Fruit fly (Drosophila melanogaster) whole organism, embryonic: ENCODE results near the gene Arp6.

Experiments used
- ATbp ChIP-seq: fragments of 200-800 bp; sonication (Bioruptor generic); optimal IDR thresholded peaks from 2 replicates; lab custom pipeline; 2017; ENCODE audit warnings: missing biosample characterization, mild to moderate bottlenecking, missing genetic modification characterization, missing genetic modification reagents
- Antp ChIP-seq: fragments of 200-800 bp; sonication (Bioruptor generic); optimal IDR thresholded peaks from 3 replicates; lab custom pipeline; 2016; ENCODE audit warnings: missing biosample characterization, missing genetic modification characterization
- B-H2 ChIP-seq: fragments of 200-800 bp; sonication (Bioruptor generic); optimal IDR thresholded peaks from 2 replicates; lab custom pipeline; 2018; ENCODE audit warnings: missing biosample characterization, mild to moderate bottlenecking, missing genetic modification characterization
- BEAF-32 ChIP-seq: fragments of 200-800 bp; sonication (Bioruptor generic); optimal IDR thresholded peaks from 3 replicates; lab custom pipeline; 2017; ENCODE audit warnings: missing biosample characterization, missing genetic modification characterization, mild to moderate bottlenecking, moderate library complexity, missing genetic modification reagents
- CG11504 ChIP-seq: fragments of 200-800 bp; sonication (Bioruptor generic); optimal IDR thresholded peaks from 3 replicates; lab custom pipeline; 2019; ENCODE audit warnings: missing biosample characterization, mild to moderate bottlenecking, missing genetic modification characterization, moderate library complexity
- CG12391 ChIP-seq: fragments of 200-800 bp; sonication (Bioruptor generic); optimal IDR thresholded peaks from 3 replicates; lab custom pipeline; 2018; ENCODE audit warnings: missing biosample characterization, mild to moderate bottlenecking, missing genetic modification characterization, moderate library complexity
- CG13424 ChIP-seq: fragments of 200-800 bp; sonication (Bioruptor generic); optimal IDR thresholded peaks from 2 replicates; lab custom pipeline; 2019; ENCODE audit warnings: missing biosample characterization, mild to moderate bottlenecking, missing genetic modification characterization, moderate library complexity
- CG14710 ChIP-seq: fragments of 200-800 bp; sonication (Bioruptor generic); optimal IDR thresholded peaks from 3 replicates; lab custom pipeline; 2019; ENCODE audit warnings: missing biosample characterization, mild to moderate bottlenecking, missing genetic modification characterization, moderate library complexity
- CG15269 ChIP-seq: fragments of 200-800 bp; sonication (Bioruptor generic); optimal IDR thresholded peaks from 2 replicates; lab custom pipeline; 2018; ENCODE audit warnings: missing biosample characterization, mild to moderate bottlenecking, missing genetic modification characterization, moderate library complexity
- CG15479 ChIP-seq: fragments of 200-800 bp; sonication (Bioruptor generic); optimal IDR thresholded peaks from 3 replicates; lab custom pipeline; 2019; ENCODE audit warnings: missing biosample characterization, mild to moderate bottlenecking, missing genetic modification characterization, moderate library complexity
- CG15514 ChIP-seq: fragments of 200-800 bp; sonication (Bioruptor generic); optimal IDR thresholded peaks from 3 replicates; lab custom pipeline; 2017; ENCODE audit warnings: missing biosample characterization, missing genetic modification characterization, mild to moderate bottlenecking, moderate library complexity, missing genetic modification reagents
- CG1603 ChIP-seq: fragments of 200-800 bp; sonication (Bioruptor generic); optimal IDR thresholded peaks from 2 replicates; lab custom pipeline; 2019; ENCODE audit warnings: missing biosample characterization, mild to moderate bottlenecking, missing genetic modification characterization, moderate library complexity
- CG1647 ChIP-seq: fragments of 200-800 bp; sonication (Bioruptor generic); optimal IDR thresholded peaks from 3 replicates; lab custom pipeline; 2016; ENCODE audit warnings: missing biosample characterization, missing genetic modification characterization
- CG17186 ChIP-seq: fragments of 200-800 bp; sonication (Bioruptor generic); optimal IDR thresholded peaks from 3 replicates; lab custom pipeline; 2017; ENCODE audit warnings: missing biosample characterization, missing genetic modification reagents, missing genetic modification characterization
- CG2120 ChIP-seq: fragments of 200-800 bp; sonication (Bioruptor generic); optimal IDR thresholded peaks from 3 replicates; lab custom pipeline; 2016; ENCODE audit warnings: missing biosample characterization, missing genetic modification characterization
- CG2712 ChIP-seq: fragments of 200-800 bp; optimal IDR thresholded peaks from 3 replicates; lab custom pipeline; 2019; ENCODE audit warnings: missing biosample characterization, mild to moderate bottlenecking, missing genetic modification characterization, moderate library complexity
- CG32532 ChIP-seq: fragments of 200-800 bp; sonication (Bioruptor generic); IDR thresholded peaks from 2 replicates; pipeline ENCODE4 v1.3.6; 2022; ENCODE audit warnings: missing biosample characterization, missing genetic modification characterization
- CG8290 ChIP-seq, 3 experiments: fragments of 200-800 bp; sonication (Bioruptor generic); optimal IDR thresholded peaks; 2 replicates each; lab custom pipeline; 2016 to 2019; ENCODE audit warnings: missing biosample characterization in 3 of 3, missing genetic modification characterization in 3 of 3, mild to moderate bottlenecking in 2 of 3, moderate library complexity in 1 of 3
- CG9932 ChIP-seq: fragments of 200-800 bp; sonication (Bioruptor generic); IDR thresholded peaks from 2 replicates; pipeline ENCODE4 v1.3.6; 2022; ENCODE audit warnings: missing biosample characterization, missing genetic modification characterization
- CoRest ChIP-seq: fragments of 200-800 bp; sonication (Bioruptor generic); optimal IDR thresholded peaks from 3 replicates; lab custom pipeline; 2018; ENCODE audit warnings: missing biosample characterization, mild to moderate bottlenecking, missing genetic modification characterization, moderate library complexity
- D19B ChIP-seq: fragments of 200-800 bp; sonication (Bioruptor generic); optimal IDR thresholded peaks from 2 replicates; lab custom pipeline; 2017; ENCODE audit warnings: missing biosample characterization, mild to moderate bottlenecking, missing genetic modification characterization
- Dip2 ChIP-seq: fragments of 200-800 bp; sonication (Bioruptor generic); IDR thresholded peaks from 2 replicates; pipeline ENCODE4 v1.3.6; 2022; ENCODE audit warnings: missing biosample characterization, missing genetic modification characterization
- Dll ChIP-seq: fragments of 200-800 bp; sonication (Bioruptor generic); IDR thresholded peaks from 4 replicates; pipeline ENCODE4 v1.3.6; 2022; ENCODE audit warnings: missing biosample characterization, missing genetic modification characterization; ENCODE audit not compliant: partially characterized antibody
- Dref ChIP-seq: fragments of 200-800 bp; sonication (Bioruptor generic); IDR thresholded peaks from 2 replicates; pipeline ENCODE4 v1.3.6; 2022; ENCODE audit warnings: missing biosample characterization, missing genetic modification characterization
- Ets65A ChIP-seq: fragments of 200-800 bp; sonication (Bioruptor generic); peaks from one replicate; lab custom pipeline; 2016; ENCODE audit warnings: missing biosample characterization, missing genetic modification characterization
- HLHmδ ChIP-seq: fragments of 200-800 bp; sonication (Bioruptor generic); optimal IDR thresholded peaks from 2 replicates; lab custom pipeline; 2018; ENCODE audit warnings: missing biosample characterization, mild to moderate bottlenecking, missing genetic modification characterization, moderate library complexity
- Hsf ChIP-seq: fragments of 200-800 bp; sonication (Bioruptor generic); optimal IDR thresholded peaks from 3 replicates; lab custom pipeline; 2016; ENCODE audit warnings: missing biosample characterization, missing genetic modification characterization
- Med ChIP-seq: fragments of 200-800 bp; sonication (Bioruptor generic); peaks from one replicate; lab custom pipeline; 2016; ENCODE audit warnings: missing biosample characterization, missing genetic modification characterization, mild to moderate bottlenecking, inconsistent platforms, moderate library complexity
- Opbp ChIP-seq: fragments of 200-800 bp; sonication (Bioruptor generic); IDR thresholded peaks from 3 replicates; pipeline ENCODE4 v1.3.6; 2022; ENCODE audit warnings: missing biosample characterization, missing genetic modification characterization; ENCODE audit not compliant: partially characterized antibody
- Pdp1 ChIP-seq, 2 experiments: fragments of 200-800 bp; sonication (Bioruptor generic); optimal IDR thresholded peaks; 3 replicates each; lab custom pipeline; 2016; ENCODE audit warnings: missing biosample characterization in 2 of 2, missing genetic modification characterization in 2 of 2, mild to moderate bottlenecking in 1 of 2, moderate library complexity in 1 of 2
- Rfx ChIP-seq: fragments of 200-800 bp; sonication (Bioruptor generic); IDR thresholded peaks from 2 replicates; pipeline ENCODE4 v1.3.6; 2022; ENCODE audit warnings: missing biosample characterization, missing genetic modification characterization
- Sin3A ChIP-seq: fragments of >200 bp; optimal IDR thresholded peaks from 2 replicates; lab custom pipeline; 2018
- Sry-δ ChIP-seq: fragments of 200-800 bp; sonication (Bioruptor generic); optimal IDR thresholded peaks from 2 replicates; lab custom pipeline; 2016; ENCODE audit warnings: missing biosample characterization, missing genetic modification characterization
- bab2 ChIP-seq: fragments of 200-800 bp; sonication (Bioruptor generic); optimal IDR thresholded peaks from 2 replicates; lab custom pipeline; 2016; ENCODE audit warnings: missing biosample characterization, missing genetic modification characterization
- crp ChIP-seq, 2 experiments: fragments of 200-800 bp; sonication (Bioruptor generic); optimal IDR thresholded peaks; 2 replicates in 1 of 2; 3 replicates in 1 of 2; lab custom pipeline; 2017; ENCODE audit warnings: missing biosample characterization in 2 of 2, missing genetic modification characterization in 2 of 2, mild to moderate bottlenecking in 1 of 2, moderate library complexity in 1 of 2
- dan ChIP-seq: fragments of 200-800 bp; sonication (Bioruptor generic); IDR thresholded peaks from 2 replicates; pipeline ENCODE4 v1.3.6; 2022; ENCODE audit warnings: missing biosample characterization, missing genetic modification characterization
- dysf ChIP-seq: fragments of 200-800 bp; sonication (Bioruptor generic); IDR thresholded peaks from 3 replicates; pipeline ENCODE4 v1.3.6; 2022; ENCODE audit warnings: missing biosample characterization, missing genetic modification characterization
- hkb ChIP-seq, 2 experiments: fragments of 200-800 bp in 1 of 2; fragments of >200 bp in 1 of 2; sonication (Bioruptor generic) in 1 of 2; IDR thresholded peaks in 1 of 2; optimal IDR thresholded peaks in 1 of 2; 2 replicates each; pipeline versions ENCODE4 v1.3.6 to Lab custom; 2017 to 2022; ENCODE audit warnings: missing biosample characterization in 1 of 2, missing genetic modification characterization in 1 of 2
- insv ChIP-seq, 2 experiments: fragments of 200-800 bp; sonication (Bioruptor generic); optimal IDR thresholded peaks; 3 replicates each; lab custom pipeline; 2016 to 2018; ENCODE audit warnings: missing biosample characterization in 2 of 2, missing genetic modification characterization in 2 of 2
- mam ChIP-seq: fragments of 200-800 bp; sonication (Bioruptor generic); optimal IDR thresholded peaks from 3 replicates; lab custom pipeline; 2016; ENCODE audit warnings: missing biosample characterization, missing genetic modification characterization
- prd ChIP-seq, 3 experiments: fragments of >200 bp in 2 of 3; fragments of 200-800 bp in 1 of 3; sonication (Bioruptor generic) in 1 of 3; optimal IDR thresholded peaks in 2 of 3; IDR thresholded peaks in 1 of 3; 2 replicates in 2 of 3; 3 replicates in 1 of 3; pipeline versions ENCODE4 v1.3.6 to Lab custom; 2017 to 2022; ENCODE audit warnings: missing biosample characterization in 1 of 3, missing genetic modification characterization in 1 of 3
- pzg ChIP-seq: fragments of 200-800 bp; sonication (Bioruptor generic); optimal IDR thresholded peaks from 3 replicates; lab custom pipeline; 2018; ENCODE audit warnings: missing biosample characterization, mild to moderate bottlenecking, missing genetic modification characterization, moderate library complexity
- slbo ChIP-seq: fragments of 200-800 bp; sonication (Bioruptor generic); IDR thresholded peaks from 2 replicates; pipeline ENCODE4 v1.3.6; 2022; ENCODE audit warnings: missing biosample characterization, missing genetic modification characterization
- tll ChIP-seq, 2 experiments: fragments of 200-800 bp in 1 of 2; fragments of >200 bp in 1 of 2; sonication (Bioruptor generic) in 1 of 2; optimal IDR thresholded peaks; 2 replicates each; lab custom pipeline; 2017 to 2019; ENCODE audit warnings: missing biosample characterization in 2 of 2, missing genetic modification characterization in 2 of 2, mild to moderate bottlenecking in 1 of 2, moderate library complexity in 1 of 2
- trem ChIP-seq: fragments of 200-800 bp; optimal IDR thresholded peaks from 3 replicates; lab custom pipeline; 2019; ENCODE audit warnings: missing biosample characterization, mild to moderate bottlenecking, missing genetic modification characterization, moderate library complexity
- vnd ChIP-seq: fragments of 200-800 bp; sonication (Bioruptor generic); IDR thresholded peaks from 3 replicates; pipeline ENCODE4 v1.3.6; 2022; ENCODE audit warnings: missing biosample characterization, missing genetic modification characterization; ENCODE audit not compliant: partially characterized antibody

Gene Arp6

dm6 chrX:15696854-15697540 is 39.9 kb downstream of the Arp6 start, which contains the start of gene CG8128:
CG8128 (plus strand) TSS chrX:15697494.
- TF ChIP-seq bab2 (GFP tag; lab: Kevin White, UChicago) (peak; percentile 9), CG2712 (tag; lab: Kevin White, UChicago) (peak; percentile 14), dysf (GFP tag; lab: Robert Waterston, UW) (0 out of 3 replicates have a peak, but pooled peaks have one; percentile 6), Ets65A (GFP tag; lab: Kevin White, UChicago) (peak; percentile 56), Hsf (GFP tag; lab: Kevin White, UChicago) (peak; percentile 3), Dref (GFP tag; lab: Robert Waterston, UW) (peak; percentile 36; the same call in 1 of the 2 replicates), CG15479 (GFP tag; lab: Kevin White, UChicago) (peak; percentile 54), CoRest (tag; lab: Kevin White, UChicago) (peak; percentile 20), Sin3A (peak; percentile 42), mam (GFP tag; lab: Kevin White, UChicago) (peak; percentile 13), CG14710 (peak; percentile 24), CG13424 (peak; percentile 28), ATbp (no peak), CG15269 (tag; lab: Kevin White, UChicago) (no peak), B-H2 (GFP tag; lab: Kevin White, UChicago) (no peak), HLHmδ (GFP tag; lab: Kevin White, UChicago) (no peak), Opbp (GFP tag; lab: Robert Waterston, UW) (0 out of 3 replicates have a peak, but pooled peaks have one; percentile 39), dan (no peak), CG11504 (peak; percentile 2), vnd (GFP tag; lab: Robert Waterston, UW) (no peak), Med (GFP tag; lab: Kevin White, UChicago) (peak; percentile 87), Rfx (peak; percentile 7; the same call in 1 of the 2 replicates), CG17186 (GFP tag; lab: Kevin White, UChicago) (peak; percentile 33), CG9932 (GFP tag; lab: Robert Waterston, UW) (peak; percentile 18; the same call in 1 of the 2 replicates), CG2120 (peak; percentile 32), Sry-δ (peak; percentile 46), Antp (GFP tag; lab: Kevin White, UChicago) (no peak), CG12391 (tag; lab: Kevin White, UChicago) (peak; percentile 2), CG1647 (peak; percentile 6), pzg (GFP tag; lab: Kevin White, UChicago) (peak; percentile 45), Pdp1 (GFP tag; optimal IDR thresholded peaks at IDR 0.05; lab: Kevin White, UChicago) (peak in 1 of 2 experiments; percentile 7), tll (GFP tag; optimal IDR thresholded peaks at IDR 0.05; lab: Kevin White, UChicago) (peak; percentile 26 to 88), insv (GFP tag; optimal IDR thresholded peaks at IDR 0.05; lab: Kevin White, UChicago) (peak; percentile 91 to 98), slbo (GFP tag; lab: Robert Waterston, UW) (peak; percentile 18; the same call in 1 of the 2 replicates), BEAF-32 (GFP tag; lab: Kevin White, UChicago) (peak; percentile 50), CG8290 (GFP tag; optimal IDR thresholded peaks at IDR 0.05; lab: Kevin White, UChicago) (no peak), CG8290 (tag; optimal IDR thresholded peaks at IDR 0.05; lab: Kevin White, UChicago) (peak in 1 of 2 experiments; percentile 56), Dll (0 out of 4 replicates have a peak, but pooled peaks have one; percentile 10), CG32532 (GFP tag; lab: Robert Waterston, UW) (peak; percentile 21; the same call in 1 of the 2 replicates), CG1603 (peak; percentile 42), crp (GFP tag; optimal IDR thresholded peaks at IDR 0.05; lab: Kevin White, UChicago) (peak; percentile 63 to 93), trem (tag; lab: Kevin White, UChicago) (no peak), hkb (optimal IDR thresholded peaks at IDR 0.05; lab: Kevin White, UChicago) (peak; percentile 60), hkb (GFP tag; IDR thresholded peaks at IDR 0.05; lab: Robert Waterston, UW) (no peak), prd (optimal IDR thresholded peaks at IDR 0.05; lab: Kevin White, UChicago) (no peak), prd (GFP tag; IDR thresholded peaks at IDR 0.05; lab: Robert Waterston, UW) (0 out of 3 replicates have a peak, but pooled peaks have one; percentile 32), D19B (no peak), CG15514 (GFP tag; lab: Kevin White, UChicago) (peak; percentile 64), Dip2 (GFP tag; lab: Robert Waterston, UW) (no peak)
